Fruit fly (Drosophila melanogaster) whole organism, embryonic: ENCODE results near the gene CG2444.
A peak's percentile ranks its signal among the peaks of the same experiment; 100 is the strongest.

ENCODE experiments used
- Antp ChIP-seq: fragments of 200-800 bp; sonication (Bioruptor generic); optimal IDR thresholded peaks from 3 replicates; lab custom pipeline; 2016; ENCODE audit warnings: missing biosample characterization, missing genetic modification characterization
- CG10959 ChIP-seq: fragments of 200-800 bp; sonication (Bioruptor generic); IDR thresholded peaks from 2 replicates; pipeline ENCODE4 v1.3.6; 2022; ENCODE audit warnings: missing biosample characterization, missing genetic modification characterization
- CG13424 ChIP-seq: fragments of 200-800 bp; sonication (Bioruptor generic); optimal IDR thresholded peaks from 2 replicates; lab custom pipeline; 2019; ENCODE audit warnings: missing biosample characterization, mild to moderate bottlenecking, missing genetic modification characterization, moderate library complexity
- CG14014 ChIP-seq: fragments of 200-800 bp; sonication (Bioruptor generic); IDR thresholded peaks from 2 replicates; pipeline ENCODE4 v1.3.6; 2022; ENCODE audit warnings: missing biosample characterization, missing genetic modification characterization
- CG14050 ChIP-seq: fragments of 200-800 bp; sonication (Bioruptor generic); IDR thresholded peaks from 3 replicates; pipeline ENCODE4 v1.3.6; 2022; ENCODE audit warnings: missing biosample characterization, missing genetic modification characterization
- CG15601 ChIP-seq: fragments of 200-800 bp; sonication (Bioruptor generic); optimal IDR thresholded peaks from 3 replicates; lab custom pipeline; 2019; ENCODE audit warnings: missing biosample characterization, mild to moderate bottlenecking, missing genetic modification characterization, moderate library complexity
- CG17568 ChIP-seq: fragments of 200-800 bp; sonication (Bioruptor generic); optimal IDR thresholded peaks from 2 replicates; lab custom pipeline; 2018; ENCODE audit warnings: missing biosample characterization, mild to moderate bottlenecking, missing genetic modification characterization, moderate library complexity
- CG17802 ChIP-seq: fragments of 200-800 bp; sonication (Bioruptor generic); optimal IDR thresholded peaks from 2 replicates; lab custom pipeline; 2018; ENCODE audit warnings: missing biosample characterization, mild to moderate bottlenecking, missing genetic modification characterization, moderate library complexity
- CG18764 ChIP-seq: fragments of 200-800 bp; sonication (Bioruptor generic); optimal IDR thresholded peaks from 3 replicates; lab custom pipeline; 2016; ENCODE audit warnings: missing biosample characterization, missing genetic modification characterization
- CG3281 ChIP-seq: fragments of 200-800 bp; sonication (Bioruptor generic); optimal IDR thresholded peaks from 3 replicates; lab custom pipeline; 2017; ENCODE audit warnings: missing biosample characterization, mild to moderate bottlenecking, missing genetic modification characterization
- CG34376 ChIP-seq: fragments of 200-800 bp; sonication (Bioruptor generic); optimal IDR thresholded peaks from 2 replicates; lab custom pipeline; 2018; ENCODE audit warnings: missing biosample characterization, mild to moderate bottlenecking, missing genetic modification characterization
- CG42726 ChIP-seq: fragments of 200-800 bp; sonication (Bioruptor generic); IDR thresholded peaks from 2 replicates; pipeline ENCODE4 v1.3.6; 2022; ENCODE audit warnings: missing biosample characterization, missing genetic modification characterization; ENCODE audit not compliant: partially characterized antibody
- CG4820 ChIP-seq: fragments of 200-800 bp; sonication (Bioruptor generic); optimal IDR thresholded peaks from 3 replicates; lab custom pipeline; 2016; ENCODE audit warnings: missing biosample characterization, missing genetic modification characterization
- CG5245 ChIP-seq: fragments of 200-800 bp; sonication (Bioruptor generic); optimal IDR thresholded peaks from 3 replicates; lab custom pipeline; 2016; ENCODE audit warnings: missing biosample characterization, missing genetic modification characterization
- CG6689 ChIP-seq: fragments of 200-800 bp; sonication (Bioruptor generic); IDR thresholded peaks from 2 replicates; pipeline ENCODE4 v1.3.6; 2022; ENCODE audit warnings: missing biosample characterization, missing genetic modification characterization
- CG8765 ChIP-seq: fragments of 200-800 bp; sonication (Bioruptor generic); IDR thresholded peaks from 2 replicates; pipeline ENCODE4 v1.3.6; 2022; ENCODE audit warnings: missing biosample characterization, missing genetic modification characterization
- CG9727 ChIP-seq: fragments of 200-800 bp; sonication (Bioruptor generic); optimal IDR thresholded peaks from 3 replicates; lab custom pipeline; 2017; ENCODE audit warnings: missing biosample characterization, mild to moderate bottlenecking, missing genetic modification characterization
- E2f1 ChIP-seq: fragments of 200-800 bp; sonication (Bioruptor generic); IDR thresholded peaks from 2 replicates; pipeline ENCODE4 v1.3.6; 2022; ENCODE audit warnings: missing biosample characterization, missing genetic modification characterization
- E2f2 ChIP-seq: fragments of 200-800 bp; sonication (Bioruptor generic); IDR thresholded peaks from 2 replicates; pipeline ENCODE4 v1.3.6; 2022; ENCODE audit warnings: missing biosample characterization, missing genetic modification characterization
- Elba2 ChIP-seq: fragments of 200-800 bp; sonication (Bioruptor generic); optimal IDR thresholded peaks from 3 replicates; lab custom pipeline; 2016; ENCODE audit warnings: missing biosample characterization, missing genetic modification characterization
- Ets65A ChIP-seq: fragments of 200-800 bp; sonication (Bioruptor generic); peaks from one replicate; lab custom pipeline; 2016; ENCODE audit warnings: missing biosample characterization, missing genetic modification characterization
- HHEX ChIP-seq: fragments of 200-800 bp; sonication (Bioruptor generic); optimal IDR thresholded peaks from 3 replicates; lab custom pipeline; 2017; ENCODE audit warnings: missing biosample characterization, mild to moderate bottlenecking, missing genetic modification characterization, missing genetic modification reagents
- HLH4C ChIP-seq: fragments of 200-800 bp; sonication (Bioruptor generic); IDR thresholded peaks from 3 replicates; pipeline ENCODE4 v1.3.6; 2022; ENCODE audit warnings: missing biosample characterization, missing genetic modification characterization; ENCODE audit not compliant: partially characterized antibody
- HLHmδ ChIP-seq: fragments of 200-800 bp; sonication (Bioruptor generic); optimal IDR thresholded peaks from 2 replicates; lab custom pipeline; 2018; ENCODE audit warnings: missing biosample characterization, mild to moderate bottlenecking, missing genetic modification characterization, moderate library complexity
- HmgZ ChIP-seq: fragments of 200-800 bp; sonication (Bioruptor generic); optimal IDR thresholded peaks from 2 replicates; lab custom pipeline; 2018; ENCODE audit warnings: missing biosample characterization, mild to moderate bottlenecking, missing genetic modification characterization
- Oli ChIP-seq: fragments of 200-800 bp; sonication (Bioruptor generic); optimal IDR thresholded peaks from 2 replicates; lab custom pipeline; 2018; ENCODE audit warnings: missing biosample characterization, mild to moderate bottlenecking, missing genetic modification characterization, moderate library complexity
- Ptx1 ChIP-seq: fragments of 200-800 bp; sonication (Bioruptor generic); IDR thresholded peaks from 2 replicates; pipeline ENCODE4 v1.3.6; 2022; ENCODE audit warnings: missing biosample characterization, missing genetic modification characterization
- Ravus ChIP-seq: fragments of 200-800 bp; sonication (Bioruptor generic); IDR thresholded peaks from 2 replicates; pipeline ENCODE4 v1.3.6; 2022; ENCODE audit warnings: missing biosample characterization, missing genetic modification characterization
- YL-1 ChIP-seq: fragments of 200-800 bp; sonication (Bioruptor generic); optimal IDR thresholded peaks from 3 replicates; lab custom pipeline; 2017; ENCODE audit warnings: missing biosample characterization, mild to moderate bottlenecking, missing genetic modification characterization
- bcd ChIP-seq: fragments of 200-800 bp; sonication (Bioruptor generic); optimal IDR thresholded peaks from 2 replicates; lab custom pipeline; 2017; ENCODE audit warnings: missing biosample characterization, mild to moderate bottlenecking, missing genetic modification characterization
- bsh ChIP-seq, 2 experiments: fragments of 200-800 bp; sonication (Bioruptor generic); optimal IDR thresholded peaks; 2 replicates each; lab custom pipeline; 2017 to 2018; ENCODE audit warnings: mild to moderate bottlenecking in 2 of 2, missing biosample characterization in 2 of 2, missing genetic modification characterization in 2 of 2, moderate library complexity in 1 of 2
- cg ChIP-seq: fragments of 200-800 bp; sonication (Bioruptor generic); optimal IDR thresholded peaks from 3 replicates; lab custom pipeline; 2019; ENCODE audit warnings: missing biosample characterization, mild to moderate bottlenecking, missing genetic modification characterization, moderate library complexity
- chif ChIP-seq, 2 experiments: fragments of 200-800 bp; sonication (Bioruptor generic); optimal IDR thresholded peaks; 3 replicates each; lab custom pipeline; 2016; ENCODE audit warnings: missing biosample characterization in 2 of 2, missing genetic modification characterization in 2 of 2
- corto ChIP-seq: fragments of 200-800 bp; sonication (Bioruptor generic); optimal IDR thresholded peaks from 2 replicates; lab custom pipeline; 2016; ENCODE audit warnings: missing biosample characterization, mild to moderate bottlenecking, missing genetic modification characterization, moderate library complexity
- croc ChIP-seq: fragments of 200-800 bp; sonication (Bioruptor generic); conservative IDR thresholded peaks from 3 replicates; pipeline ENCODE4 v1.3.6; 2022; ENCODE audit warnings: missing biosample characterization, missing genetic modification characterization
- eve ChIP-seq, 2 experiments: fragments of >200 bp; optimal IDR thresholded peaks; 2 replicates each; lab custom pipeline; 2017; ENCODE audit warnings: missing biosample characterization in 2 of 2, missing genetic modification characterization in 2 of 2
- gcm ChIP-seq: fragments of 200-800 bp; sonication (Bioruptor generic); optimal IDR thresholded peaks from 2 replicates; lab custom pipeline; 2019; ENCODE audit warnings: missing biosample characterization, mild to moderate bottlenecking, missing genetic modification characterization, moderate library complexity
- gfzf ChIP-seq: fragments of 200-800 bp; sonication (Bioruptor generic); optimal IDR thresholded peaks from 2 replicates; lab custom pipeline; 2016; ENCODE audit warnings: missing biosample characterization, mild to moderate bottlenecking, missing genetic modification characterization, moderate library complexity
- jumu ChIP-seq: fragments of 200-800 bp; sonication (Bioruptor generic); optimal IDR thresholded peaks from 3 replicates; lab custom pipeline; 2016; ENCODE audit warnings: missing biosample characterization, missing genetic modification characterization
- lmd ChIP-seq: fragments of 200-800 bp; sonication (Bioruptor generic); IDR thresholded peaks from 2 replicates; pipeline ENCODE4 v1.3.6; 2022; ENCODE audit warnings: missing biosample characterization, missing genetic modification characterization
- lola ChIP-seq, 3 experiments: fragments of >200 bp in 2 of 3; fragments of 200-800 bp in 1 of 3; sonication (Bioruptor generic) in 1 of 3; optimal IDR thresholded peaks; 2 replicates each; lab custom pipeline; 2017 to 2019; ENCODE audit warnings: missing biosample characterization in 3 of 3, missing genetic modification characterization in 3 of 3, mild to moderate bottlenecking in 1 of 3, moderate library complexity in 1 of 3
- mam ChIP-seq: fragments of 200-800 bp; sonication (Bioruptor generic); optimal IDR thresholded peaks from 3 replicates; lab custom pipeline; 2016; ENCODE audit warnings: missing biosample characterization, missing genetic modification characterization
- nerfin-2 ChIP-seq: fragments of 200-800 bp; sonication (Bioruptor generic); IDR thresholded peaks from 2 replicates; pipeline ENCODE4 v1.3.6; 2022; ENCODE audit warnings: missing biosample characterization, missing genetic modification characterization; ENCODE audit not compliant: partially characterized antibody
- phol ChIP-seq: fragments of 200-800 bp; sonication (Bioruptor generic); optimal IDR thresholded peaks from 3 replicates; lab custom pipeline; 2018; ENCODE audit warnings: missing biosample characterization, mild to moderate bottlenecking, missing genetic modification characterization, moderate library complexity
- rib ChIP-seq: fragments of 200-800 bp; sonication (Bioruptor generic); IDR thresholded peaks from 2 replicates; pipeline ENCODE4 v1.3.6; 2022; ENCODE audit warnings: missing biosample characterization, missing genetic modification characterization
- sob ChIP-seq: fragments of 200-800 bp; sonication (Bioruptor generic); IDR thresholded peaks from 2 replicates; pipeline ENCODE4 v1.3.6; 2022; ENCODE audit warnings: missing biosample characterization, missing genetic modification characterization
- sug ChIP-seq: fragments of 200-800 bp; optimal IDR thresholded peaks from 2 replicates; lab custom pipeline; 2019; ENCODE audit warnings: missing biosample characterization, mild to moderate bottlenecking, missing genetic modification characterization, moderate library complexity
- tup ChIP-seq: fragments of 200-800 bp; sonication (Bioruptor generic); optimal IDR thresholded peaks from 2 replicates; lab custom pipeline; 2016; ENCODE audit warnings: missing biosample characterization, mild to moderate bottlenecking, missing genetic modification characterization, moderate library complexity
- vvl ChIP-seq: fragments of 200-800 bp; sonication (Bioruptor generic); IDR thresholded peaks from 2 replicates; pipeline ENCODE4 v1.3.6; 2022; ENCODE audit warnings: missing biosample characterization, missing genetic modification characterization
- zen ChIP-seq: fragments of 200-800 bp; sonication (Bioruptor generic); optimal IDR thresholded peaks from 3 replicates; lab custom pipeline; 2018; ENCODE audit warnings: missing biosample characterization, mild to moderate bottlenecking, missing genetic modification characterization, moderate library complexity

The CG2444 gene

DNA sequence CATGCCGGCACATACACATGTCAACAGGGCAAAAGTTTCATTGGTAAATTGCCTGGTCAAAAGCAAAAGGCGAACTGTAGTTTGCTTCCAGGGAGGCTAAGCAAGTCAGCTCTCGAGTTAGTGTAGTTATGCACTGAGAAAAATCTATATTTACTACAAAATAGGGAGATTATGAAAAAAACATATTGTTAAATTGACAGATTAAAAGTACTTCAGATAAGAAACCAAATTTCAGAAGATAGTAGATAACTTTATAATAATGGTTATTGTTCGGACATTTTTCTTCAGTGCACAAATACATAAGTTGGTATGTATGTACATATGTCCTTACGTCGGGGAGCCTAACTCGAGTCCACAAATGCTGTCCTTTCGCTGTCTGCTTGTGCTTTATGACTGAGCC lies 48.0 kb downstream of the CG2444 start (continued):
- TF ChIP-seq E2f1, result 0 out of 2 replicates have a peak, but pooled peaks have one; percentile 31
- no peak for TF ChIP-seq HLH4C
- 0 out of 2 replicates have a peak, but pooled peaks have one; percentile 30 for TF ChIP-seq CG10959 (GFP tag; lab: Robert Waterston, UW)
- no peak for TF ChIP-seq YL-1
- TF ChIP-seq Oli (tag; lab: Kevin White, UChicago), result peak; percentile 50
- TF ChIP-seq CG42726, result no peak
- TF ChIP-seq croc (GFP tag; lab: Robert Waterston, UW), result no peak
- no peak for TF ChIP-seq Elba2 (GFP tag; lab: Kevin White, UChicago)
- peak; percentile 8 for TF ChIP-seq tup (GFP tag; lab: Kevin White, UChicago)
- no peak for TF ChIP-seq corto
- TF ChIP-seq Ptx1, result peak; percentile 51; the same call in 1 of the 2 replicates
- TF ChIP-seq chif (GFP tag; optimal IDR thresholded peaks at IDR 0.05; lab: Kevin White, UChicago), result peak; percentile 11 to 59
- peak; percentile 48 for TF ChIP-seq lmd (GFP tag; lab: Robert Waterston, UW)
- TF ChIP-seq nerfin-2 (GFP tag; lab: Robert Waterston, UW), result no peak
- TF ChIP-seq CG9727 (GFP tag; lab: Kevin White, UChicago), result peak; percentile 55
- peak; percentile 23 for TF ChIP-seq CG4820
- no peak for TF ChIP-seq cg (GFP tag; lab: Kevin White, UChicago)
- peak; percentile 51 for TF ChIP-seq CG14014
- TF ChIP-seq E2f2 (GFP tag; lab: Robert Waterston, UW), result peak; percentile 26; the same call in 1 of the 2 replicates
- TF ChIP-seq HHEX (GFP tag; lab: Kevin White, UChicago), result peak; percentile 46
- TF ChIP-seq gfzf (GFP tag; lab: Kevin White, UChicago), result no peak
- TF ChIP-seq CG34376 (GFP tag; lab: Kevin White, UChicago), result peak; percentile 39
- TF ChIP-seq CG17802 (tag; lab: Kevin White, UChicago), result no peak
- no peak for TF ChIP-seq Ravus (GFP tag; lab: Robert Waterston, UW)
- no peak for TF ChIP-seq CG18764
- peak; percentile 65 for TF ChIP-seq CG13424 (tag; lab: Kevin White, UChicago)
- peak; percentile 67 for TF ChIP-seq vvl (GFP tag; lab: Robert Waterston, UW)
- TF ChIP-seq bsh (GFP tag; optimal IDR thresholded peaks at IDR 0.05; lab: Kevin White, UChicago), result peak in 1 of 2 experiments; percentile 60
- peak; percentile 30 for TF ChIP-seq jumu (GFP tag; lab: Kevin White, UChicago)
- TF ChIP-seq CG15601 (tag; lab: Kevin White, UChicago), result peak; percentile 11
- peak in 1 of 2 experiments; percentile 79 for TF ChIP-seq eve (GFP tag; optimal IDR thresholded peaks at IDR 0.05; lab: Kevin White, UChicago)
- peak; percentile 42 for TF ChIP-seq CG6689
- no peak for TF ChIP-seq CG17568 (GFP tag; lab: Kevin White, UChicago)
- TF ChIP-seq sob (GFP tag; lab: Robert Waterston, UW), result peak; percentile 68
- peak; percentile 27 for TF ChIP-seq gcm (GFP tag; lab: Kevin White, UChicago)
- TF ChIP-seq CG5245 (GFP tag; lab: Kevin White, UChicago), result peak; percentile 8
- peak; percentile 27 for TF ChIP-seq Antp (GFP tag; lab: Kevin White, UChicago)
- peak; percentile 50 for TF ChIP-seq HmgZ (tag; lab: Kevin White, UChicago)
- TF ChIP-seq lola (GFP tag; optimal IDR thresholded peaks at IDR 0.05; lab: Kevin White, UChicago), result peak in 1 of 3 experiments; percentile 51
- TF ChIP-seq CG3281 (GFP tag; lab: Kevin White, UChicago), result peak; percentile 57
- TF ChIP-seq mam (GFP tag; lab: Kevin White, UChicago), result peak; percentile 22
- TF ChIP-seq CG14050 (GFP tag; lab: Robert Waterston, UW), result 0 out of 3 replicates have a peak, but pooled peaks have one; percentile 29
- peak; percentile 53 for TF ChIP-seq sug (tag; lab: Kevin White, UChicago)
- no peak for TF ChIP-seq rib (GFP tag; lab: Robert Waterston, UW)
- no peak for TF ChIP-seq HLHmδ (GFP tag; lab: Kevin White, UChicago)
- TF ChIP-seq CG8765 (GFP tag; lab: Robert Waterston, UW), result no peak
- TF ChIP-seq phol (tag; lab: Kevin White, UChicago), result peak; percentile 66
- TF ChIP-seq zen (tag; lab: Kevin White, UChicago), result peak; percentile 60
- peak; percentile 8 for TF ChIP-seq Ets65A (GFP tag; lab: Kevin White, UChicago)
- peak; percentile 51 for TF ChIP-seq bcd (GFP tag; lab: Kevin White, UChicago)
